Worm (Caenorhabditis elegans) whole organism, L4 larva: ENCODE measurements around the gene cpsf-3.

ENCODE experiments used
- Y5F2A.4 ChIP-seq: fragments of 200-800 bp; sonication (Bioruptor generic); optimal IDR thresholded peaks from 2 replicates; lab custom pipeline; 2018; ENCODE audit warnings: mild to moderate bottlenecking, missing genetic modification characterization, missing compliant biosample characterization
- Y75B8A.6 ChIP-seq: fragments of 200-800 bp; sonication (Bioruptor generic); IDR thresholded peaks from 2 replicates; pipeline ENCODE4 v1.3.6; 2022; ENCODE audit warnings: missing genetic modification reagents, missing genetic modification characterization, missing compliant biosample characterization
- ZK337.2 ChIP-seq: fragments of 200-800 bp; sonication (Bioruptor generic); IDR thresholded peaks from 2 replicates; pipeline ENCODE4 v1.3.6; 2022; ENCODE audit warnings: missing genetic modification reagents, missing genetic modification characterization, missing compliant biosample characterization
- ZK546.5 ChIP-seq, 2 experiments: sonication (generic microtip); optimal IDR thresholded peaks; 2 replicates each; lab custom pipeline; 2017; ENCODE audit warnings: missing biosample characterization in 2 of 2, missing genetic modification characterization in 2 of 2
- aha-1 ChIP-seq: fragments of 150-350 bp; peaks from one replicate; lab custom pipeline; 2014; ENCODE audit warnings: missing biosample characterization, missing genetic modification characterization
- aly-2 ChIP-seq: sonication (generic microtip); optimal IDR thresholded peaks from 2 replicates; lab custom pipeline; 2018; ENCODE audit warnings: missing biosample characterization, missing genetic modification characterization
- ama-1 ChIP-seq: fragments of 150-350 bp; optimal IDR thresholded peaks from 2 replicates; lab custom pipeline; 2014; ENCODE audit warnings: inconsistent platforms, mixed read lengths
- arid-1 ChIP-seq: fragments of 200-800 bp; sonication (Bioruptor generic); conservative IDR thresholded peaks from 2 replicates; pipeline ENCODE4 v1.3.6; 2022; ENCODE audit warnings: missing genetic modification reagents, missing genetic modification characterization, missing compliant biosample characterization
- ceh-44 ChIP-seq: fragments of 200-800 bp; sonication (Bioruptor generic); IDR thresholded peaks from 2 replicates; pipeline ENCODE4 v1.3.6; 2022; ENCODE audit warnings: missing genetic modification reagents, missing genetic modification characterization, missing compliant biosample characterization
- ceh-82 ChIP-seq: sonication (generic microtip); optimal IDR thresholded peaks from 2 replicates; lab custom pipeline; 2017; ENCODE audit warnings: missing biosample characterization, missing genetic modification characterization
- daf-19 ChIP-seq: fragments of 200-800 bp; sonication (Bioruptor generic); conservative IDR thresholded peaks from 2 replicates; pipeline ENCODE4 v1.3.6; 2022; ENCODE audit warnings: missing genetic modification characterization, missing compliant biosample characterization
- dmd-8 ChIP-seq: fragments of 200-800 bp; sonication (Bioruptor generic); IDR thresholded peaks from 2 replicates; pipeline ENCODE4 v1.3.6; 2022; ENCODE audit warnings: missing genetic modification characterization, missing compliant biosample characterization
- dmd-9 ChIP-seq: fragments of 200-800 bp; sonication (Bioruptor generic); IDR thresholded peaks from 2 replicates; pipeline ENCODE4 v1.3.6; 2022; ENCODE audit warnings: missing genetic modification reagents, missing genetic modification characterization, missing compliant biosample characterization
- duxl-1 ChIP-seq: sonication (generic microtip); optimal IDR thresholded peaks from 2 replicates; lab custom pipeline; 2016; ENCODE audit warnings: mild to moderate bottlenecking, missing genetic modification characterization, moderate library complexity, missing compliant biosample characterization; ENCODE audit not compliant: poor library complexity
- dve-1 ChIP-seq: sonication (generic microtip); optimal IDR thresholded peaks from 2 replicates; lab custom pipeline; 2017; ENCODE audit warnings: antibody characterized with exemption, mild to moderate bottlenecking, missing genetic modification characterization, missing compliant biosample characterization; ENCODE audit not compliant: insufficient read depth
- fkh-10 ChIP-seq: fragments of 150-350 bp; optimal IDR thresholded peaks from 2 replicates; lab custom pipeline; 2014; ENCODE audit warnings: missing biosample characterization, missing genetic modification reagents, missing genetic modification characterization
- fos-1 ChIP-seq: fragments of 150-350 bp; optimal IDR thresholded peaks from 2 replicates; lab custom pipeline; 2014; ENCODE audit warnings: missing biosample characterization, missing genetic modification characterization
- hif-1 ChIP-seq, 2 experiments: sonication (generic microtip); optimal IDR thresholded peaks; 2 replicates each; lab custom pipeline; 2016 to 2017; ENCODE audit warnings: missing compliant biosample characterization in 2 of 2, missing genetic modification characterization in 2 of 2, missing genetic modification reagents in 2 of 2, missing genotype in 2 of 2, mild to moderate bottlenecking in 1 of 2
- hlh-11 ChIP-seq: fragments of 200-800 bp; sonication (Bioruptor generic); optimal IDR thresholded peaks from 2 replicates; lab custom pipeline; 2018; ENCODE audit warnings: mild to moderate bottlenecking, missing genetic modification characterization, missing compliant biosample characterization
- hlh-30 ChIP-seq: sonication (generic microtip); optimal IDR thresholded peaks from 2 replicates; lab custom pipeline; 2017; ENCODE audit warnings: antibody characterized with exemption, mild to moderate bottlenecking, missing genetic modification characterization, missing compliant biosample characterization; ENCODE audit not compliant: insufficient read depth
- hmg-1.1 ChIP-seq: fragments of 200-800 bp; sonication (Bioruptor generic); IDR thresholded peaks from 2 replicates; pipeline ENCODE4 v1.3.6; 2022; ENCODE audit warnings: missing genetic modification reagents, missing genetic modification characterization, missing compliant biosample characterization
- lim-7 ChIP-seq: fragments of 200-800 bp; sonication (Bioruptor generic); IDR thresholded peaks from 2 replicates; pipeline ENCODE4 v1.3.6; 2022; ENCODE audit warnings: missing genetic modification characterization, missing compliant biosample characterization
- lin-13 ChIP-seq: fragments of 150-350 bp; optimal IDR thresholded peaks from 2 replicates; lab custom pipeline; 2014; ENCODE audit warnings: missing biosample characterization, missing genetic modification reagents, missing genetic modification characterization
- lin-15B ChIP-seq: fragments of 150-350 bp; sonication (generic microtip); optimal IDR thresholded peaks from 3 replicates; lab custom pipeline; 2014; ENCODE audit warnings: missing biosample characterization, missing genetic modification characterization
- lin-38 ChIP-seq: fragments of 200-800 bp; sonication (Bioruptor generic); IDR thresholded peaks from 2 replicates; pipeline ENCODE4 v1.3.6; 2022; ENCODE audit warnings: missing genetic modification reagents, missing genetic modification characterization, missing compliant biosample characterization
- lin-39 ChIP-seq: fragments of 150-350 bp; optimal IDR thresholded peaks from 2 replicates; lab custom pipeline; 2014; ENCODE audit warnings: missing biosample characterization, missing genetic modification reagents, missing genetic modification characterization
- madf-9 ChIP-seq: fragments of 200-800 bp; sonication (Bioruptor generic); conservative IDR thresholded peaks from 2 replicates; pipeline ENCODE4 v1.3.6; 2022; ENCODE audit warnings: missing genetic modification reagents, missing genetic modification characterization, missing compliant biosample characterization
- mdl-1 ChIP-seq, 2 experiments: fragments of 150-350 bp in 1 of 2; sonication (generic microtip) in 1 of 2; optimal IDR thresholded peaks; 2 replicates each; lab custom pipeline; 2014 to 2017; ENCODE audit warnings: missing biosample characterization in 2 of 2, missing genetic modification characterization in 2 of 2
- mdt-29 ChIP-seq: fragments of 200-800 bp; sonication (Bioruptor generic); IDR thresholded peaks from 2 replicates; pipeline ENCODE4 v1.3.6; 2022; ENCODE audit warnings: missing genetic modification reagents, missing genetic modification characterization, missing compliant biosample characterization
- mep-1 ChIP-seq: fragments of 150-350 bp; sonication (generic microtip); optimal IDR thresholded peaks from 3 replicates; lab custom pipeline; 2014; ENCODE audit warnings: missing biosample characterization, missing genetic modification characterization
- mes-2 ChIP-seq: sonication (generic microtip); optimal IDR thresholded peaks from 2 replicates; lab custom pipeline; 2016; ENCODE audit warnings: missing genotype, mild to moderate bottlenecking, missing genetic modification characterization, missing compliant biosample characterization; ENCODE audit not compliant: poor library complexity, severe bottlenecking
- mxl-2 ChIP-seq: fragments of 200-800 bp; sonication (Bioruptor generic); conservative IDR thresholded peaks from 2 replicates; pipeline ENCODE4 v1.3.6; 2022; ENCODE audit warnings: missing genetic modification reagents, missing genetic modification characterization, missing compliant biosample characterization
- mxl-3 ChIP-seq: fragments of 200-800 bp; sonication (Bioruptor generic); optimal IDR thresholded peaks from 2 replicates; lab custom pipeline; 2018; ENCODE audit warnings: mild to moderate bottlenecking, missing genetic modification characterization, missing compliant biosample characterization
- nhr-11 ChIP-seq: fragments of 150-350 bp; optimal IDR thresholded peaks from 2 replicates; lab custom pipeline; 2014; ENCODE audit warnings: missing biosample characterization, missing genetic modification characterization
- nhr-111 ChIP-seq: fragments of 200-800 bp; sonication (Bioruptor generic); optimal IDR thresholded peaks from 2 replicates; lab custom pipeline; 2018; ENCODE audit warnings: mild to moderate bottlenecking, missing genetic modification characterization, missing compliant biosample characterization
- nhr-28 ChIP-seq: fragments of 150-350 bp; optimal IDR thresholded peaks from 2 replicates; lab custom pipeline; 2014; ENCODE audit warnings: missing biosample characterization, missing genetic modification characterization
- nhr-41 ChIP-seq: fragments of 200-800 bp; sonication (Bioruptor generic); IDR thresholded peaks from 2 replicates; pipeline ENCODE4 v1.3.6; 2022; ENCODE audit warnings: missing genetic modification reagents, missing genetic modification characterization, missing compliant biosample characterization
- nhr-42 ChIP-seq: fragments of 200-800 bp; sonication (Bioruptor generic); IDR thresholded peaks from 2 replicates; pipeline ENCODE4 v1.3.6; 2022; ENCODE audit warnings: missing genetic modification characterization, missing compliant biosample characterization
- saeg-2 ChIP-seq: fragments of 200-800 bp; sonication (Bioruptor generic); IDR thresholded peaks from 2 replicates; pipeline ENCODE4 v1.3.6; 2022; ENCODE audit warnings: missing genetic modification reagents, missing genetic modification characterization, missing compliant biosample characterization
- sdz-12 ChIP-seq: fragments of 200-800 bp; sonication (Bioruptor generic); optimal IDR thresholded peaks from 2 replicates; lab custom pipeline; 2018; ENCODE audit warnings: mild to moderate bottlenecking, missing genetic modification characterization, missing compliant biosample characterization
- snpc-1.2 ChIP-seq: fragments of 200-800 bp; sonication (Bioruptor generic); IDR thresholded peaks from 2 replicates; pipeline ENCODE4 v1.3.6; 2022; ENCODE audit warnings: missing genetic modification reagents, missing genetic modification characterization, missing compliant biosample characterization
- snpc-4 ChIP-seq: fragments of 150-350 bp; optimal IDR thresholded peaks from 2 replicates; lab custom pipeline; 2014; ENCODE audit warnings: missing biosample characterization, missing genetic modification characterization
- spr-3 ChIP-seq: fragments of 200-800 bp; sonication (Bioruptor generic); optimal IDR thresholded peaks from 2 replicates; lab custom pipeline; 2018; ENCODE audit warnings: mild to moderate bottlenecking, missing genetic modification characterization, missing compliant biosample characterization
- tra-1 ChIP-seq: fragments of 200-800 bp; sonication (Bioruptor generic); IDR thresholded peaks from 2 replicates; pipeline ENCODE4 v1.3.6; 2022; ENCODE audit warnings: missing genetic modification reagents, missing genetic modification characterization, missing compliant biosample characterization
- unc-130 ChIP-seq: sonication (generic microtip); optimal IDR thresholded peaks from 2 replicates; lab custom pipeline; 2016; ENCODE audit warnings: missing genetic modification reagents, missing genetic modification characterization, missing compliant biosample characterization
- unc-62 ChIP-seq, 3 experiments: fragments of 150-350 bp in 1 of 3; sonication (generic microtip); optimal IDR thresholded peaks in 2 of 3; peaks in 1 of 3; 1 replicate in 1 of 3; 2 replicates in 2 of 3; lab custom pipeline; 2014 to 2017; ENCODE audit warnings: missing biosample characterization in 3 of 3, missing genetic modification characterization in 3 of 3, missing genetic modification reagents in 3 of 3, missing genotype in 1 of 3
- zag-1 ChIP-seq: fragments of 150-350 bp; optimal IDR thresholded peaks from 2 replicates; lab custom pipeline; 2014; ENCODE audit warnings: missing biosample characterization, missing genetic modification characterization
- ztf-11 ChIP-seq: fragments of 150-350 bp; optimal IDR thresholded peaks from 2 replicates; lab custom pipeline; 2014; ENCODE audit warnings: missing biosample characterization, missing genetic modification characterization

The cpsf-3 gene

ce11 chrIV:13238943-13239861, 43.5 kb downstream of the cpsf-3 start, which contains the start of gene tag-115:
Gene tag-115, minus strand, starts transcription at chrIV:13239414.
- TF ChIP-seq sdz-12 (GFP tag; lab: Kevin White, UChicago) (no peak), nhr-11 (no peak), lin-15B (tag; lab: Kevin White, UChicago) (no peak), duxl-1 (tag; lab: Kevin White, UChicago) (peak; percentile 56), ceh-44 (GFP tag; lab: Robert Waterston, UW) (no peak; the same call in 1 of the 2 replicates), lin-13 (GFP tag; lab: Kevin White, UChicago) (peak; percentile 23), spr-3 (GFP tag; lab: Kevin White, UChicago) (no peak), aha-1 (tag; lab: Kevin White, UChicago) (peak; percentile 85), hif-1 (tag; optimal IDR thresholded peaks at IDR 0.05; lab: Kevin White, UChicago) (no peak), ama-1 (lab: Kevin White, UChicago) (peak; percentile 70), daf-19 (GFP tag; lab: Robert Waterston, UW) (0 out of 2 replicates have a peak, but pooled peaks have one; percentile 57), fkh-10 (no peak), nhr-41 (GFP tag; lab: Robert Waterston, UW) (no peak), hlh-30 (tag; lab: Kevin White, UChicago) (peak; percentile 25), mep-1 (tag; lab: Kevin White, UChicago) (peak; percentile 3), dmd-8 (GFP tag; lab: Robert Waterston, UW) (no peak), mes-2 (tag; lab: Kevin White, UChicago) (peak; percentile 61), lin-38 (GFP tag; lab: Robert Waterston, UW) (peak; percentile 85), ceh-82 (no peak), snpc-4 (tag; lab: Kevin White, UChicago) (no peak), Y75B8A.6 (GFP tag; lab: Robert Waterston, UW) (0 out of 2 replicates have a peak, but pooled peaks have one; percentile 34), nhr-42 (GFP tag; lab: Robert Waterston, UW) (no peak), ZK546.5 (tag; optimal IDR thresholded peaks at IDR 0.05; lab: Kevin White, UChicago) (no peak), hmg-1.1 (GFP tag; lab: Robert Waterston, UW) (no peak), zag-1 (tag; lab: Kevin White, UChicago) (no peak), nhr-28 (tag; lab: Kevin White, UChicago) (no peak), dve-1 (peak; percentile 39), ztf-11 (no peak), aly-2 (tag; lab: Kevin White, UChicago) (no peak), Y5F2A.4 (peak; percentile 8), mxl-2 (GFP tag; lab: Robert Waterston, UW) (no peak), snpc-1.2 (GFP tag; lab: Robert Waterston, UW) (peak; percentile 81), mdl-1 (tag; optimal IDR thresholded peaks at IDR 0.05; lab: Kevin White, UChicago) (no peak), fos-1 (tag; lab: Kevin White, UChicago) (no peak), unc-130 (GFP tag; lab: Kevin White, UChicago) (peak; percentile 75), unc-62 (GFP tag; optimal IDR thresholded peaks at IDR 0.05 in 1 of 2; lab: Kevin White, UChicago) (peak in 1 of 2 experiments; percentile 83), unc-62 (tag; optimal IDR thresholded peaks at IDR 0.05; lab: Kevin White, UChicago) (no peak), madf-9 (GFP tag; lab: Robert Waterston, UW) (no peak), mdt-29 (GFP tag; lab: Robert Waterston, UW) (no peak), hlh-11 (tag; lab: Kevin White, UChicago) (no peak), lim-7 (GFP tag; lab: Robert Waterston, UW) (0 out of 2 replicates have a peak, but pooled peaks have one; percentile 23), tra-1 (peak; percentile 62), mxl-3 (GFP tag; lab: Kevin White, UChicago) (no peak), dmd-9 (GFP tag; lab: Robert Waterston, UW) (no peak), arid-1 (peak; percentile 83), nhr-111 (GFP tag; lab: Kevin White, UChicago) (no peak), ZK337.2 (no peak), lin-39 (tag; lab: Kevin White, UChicago) (no peak), saeg-2 (no peak)
